Worm (Caenorhabditis elegans): ENCODE measurements around the gene ser-2.

DNA sequence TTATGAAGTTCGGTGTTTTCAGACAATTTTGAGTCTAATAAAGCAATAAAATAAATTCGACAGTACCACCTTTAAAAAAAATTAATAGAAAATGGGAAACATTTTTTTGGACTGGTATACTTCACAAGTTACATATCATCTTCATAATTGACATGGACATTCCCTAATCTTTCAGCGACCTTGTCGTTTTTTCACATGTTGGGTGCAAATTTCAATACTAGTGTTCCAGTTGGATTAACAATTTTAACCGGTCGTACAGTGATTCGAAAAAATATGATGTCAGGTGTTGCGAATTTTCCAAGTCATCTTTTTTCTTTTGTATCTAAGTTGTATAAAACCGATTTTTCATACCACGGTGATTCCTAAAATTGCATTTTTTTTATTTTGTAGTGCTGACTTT, 25.6 kb upstream of the ser-2 start:
- TF ChIP-seq snu-23 (GFP tag; optimal IDR thresholded peaks at IDR 0.05) (no peak), snpc-4 (tag; optimal IDR thresholded peaks at IDR 0.05) (no peak), tlp-1 (tag; optimal IDR thresholded peaks at IDR 0.05) (no peak), nhr-237 (tag; optimal IDR thresholded peaks at IDR 0.05) (no peak), blmp-1 (tag; optimal IDR thresholded peaks at IDR 0.05) (no peak), mdl-1 (tag; optimal IDR thresholded peaks at IDR 0.05) (no peak), ama-1 (optimal IDR thresholded peaks at IDR 0.05) (no peak), nhr-20 (tag; optimal IDR thresholded peaks at IDR 0.05) (no peak), hlh-17 (GFP tag; optimal IDR thresholded peaks at IDR 0.05; ENCODE audit: borderline replicate concordance) (no peak), hlh-4 (tag; optimal IDR thresholded peaks at IDR 0.05) (no peak), lir-3 (tag; optimal IDR thresholded peaks at IDR 0.05; ENCODE audit: poor library complexity) (no peak), tbx-2 (tag; optimal IDR thresholded peaks at IDR 0.05) (no peak), nhr-28 (tag; optimal IDR thresholded peaks at IDR 0.05) (no peak), lin-15B (tag; optimal IDR thresholded peaks at IDR 0.05) (no peak)

Data from whole organism, L1 larva.